Fruit fly (Drosophila melanogaster): ENCODE results near the gene mira.
A peak's percentile ranks its signal among the peaks of the same experiment; 100 is the strongest.

DNA sequence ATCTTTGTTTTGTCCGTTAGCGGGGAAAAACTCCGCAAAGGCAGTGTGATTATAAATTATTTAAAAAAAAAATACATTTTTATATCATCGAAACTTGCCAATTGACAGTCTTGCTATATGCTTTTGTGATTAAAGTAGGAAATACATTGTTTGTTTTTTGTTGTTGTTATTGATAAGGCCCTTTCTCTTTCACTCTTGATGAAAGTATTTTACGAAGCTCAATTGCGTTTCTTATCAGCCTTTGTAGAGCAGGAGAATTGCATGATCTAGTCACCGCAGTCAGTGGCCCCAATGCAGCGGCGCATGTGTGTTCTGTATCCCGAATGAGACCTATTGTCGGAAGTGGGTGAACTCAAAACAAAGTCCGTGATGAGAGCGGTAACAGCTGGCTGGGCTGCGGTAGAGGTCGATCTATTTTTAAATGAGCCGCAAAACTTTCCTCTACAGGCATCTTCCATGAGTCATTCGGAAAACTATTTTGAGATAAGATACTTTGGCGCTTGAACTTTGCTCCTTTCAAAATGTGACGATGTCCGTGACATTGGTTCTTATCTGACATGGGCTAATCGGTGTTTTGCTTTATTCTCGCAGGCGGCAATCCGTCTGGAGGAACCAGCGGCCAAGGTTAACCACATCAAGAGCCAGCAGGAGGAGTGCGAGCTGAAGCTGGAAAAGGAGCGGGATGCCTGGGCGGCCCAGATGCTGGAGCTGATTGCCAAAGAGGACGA lies 24.5 kb downstream of the mira start:
- TF ChIP-seq Ets98B (GFP tag; IDR thresholded peaks at IDR 0.05) (no peak), gl (tag; optimal IDR thresholded peaks at IDR 0.05) (peak; percentile 36), fd96Ca (GFP tag; IDR thresholded peaks at IDR 0.05) (no peak), rn (GFP tag; IDR thresholded peaks at IDR 0.05) (no peak), CG13204 (GFP tag; optimal IDR thresholded peaks at IDR 0.05) (no peak), CG9948 (tag; optimal IDR thresholded peaks at IDR 0.05) (no peak), CG14655 (GFP tag; optimal IDR thresholded peaks at IDR 0.05) (peak; percentile 45), EcR (GFP tag; optimal IDR thresholded peaks at IDR 0.05) (peak; percentile 52), CG8159 (tag; optimal IDR thresholded peaks at IDR 0.05) (no peak), CG10348 (GFP tag; IDR thresholded peaks at IDR 0.05) (no peak), Snoo (tag; optimal IDR thresholded peaks at IDR 0.05) (no peak)
